Fruit fly (Drosophila melanogaster): ENCODE measurements around the gene Kots.

Gene Kots

DNA sequence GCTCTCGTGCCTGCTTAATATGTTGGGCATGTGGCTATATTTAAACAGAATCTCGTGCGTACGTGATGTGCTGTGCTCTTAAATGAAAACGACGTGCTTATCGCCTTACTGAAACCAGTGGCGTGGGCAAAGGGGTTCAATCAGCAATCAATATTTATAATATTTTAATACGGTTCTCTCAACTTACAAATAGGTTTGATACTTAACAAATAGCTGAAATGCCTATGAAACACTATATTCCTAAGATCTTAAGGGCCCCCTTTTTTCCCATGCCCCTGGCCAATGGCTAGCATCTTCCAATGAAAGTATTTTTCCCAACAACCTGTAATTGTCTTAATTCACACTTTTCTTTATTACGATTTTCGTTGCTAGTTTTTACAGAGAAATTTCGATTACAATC lies 48.3 kb downstream of the Kots start (continued):
- TF ChIP-seq Rfx (GFP tag; IDR thresholded peaks at IDR 0.05) (peak; percentile 90), CG8478 (optimal IDR thresholded peaks at IDR 0.05) (no peak), CG18764 (GFP tag; optimal IDR thresholded peaks at IDR 0.05) (peak; percentile 50), otp (GFP tag; IDR thresholded peaks at IDR 0.05) (peak; percentile 81; the same call in 2 of the 3 replicates), NfI (GFP tag; optimal IDR thresholded peaks at IDR 0.05) (peak; percentile 44), CG7357 (GFP tag; IDR thresholded peaks at IDR 0.05) (peak; percentile 47; the same call in 1 of the 3 replicates), HHEX (GFP tag; optimal IDR thresholded peaks at IDR 0.05) (peak; percentile 73), salm (tag; optimal IDR thresholded peaks at IDR 0.05) (peak; percentile 30), CG17612 (GFP tag; IDR thresholded peaks at IDR 0.05) (0 out of 2 replicates have a peak, but pooled peaks have one; percentile 22), CG9797 (GFP tag; optimal IDR thresholded peaks at IDR 0.05) (no peak), CG42726 (GFP tag; IDR thresholded peaks at IDR 0.05; ENCODE audit: partially characterized antibody) (no peak), gcm (GFP tag; optimal IDR thresholded peaks at IDR 0.05) (peak; percentile 44), CG3163 (GFP tag; optimal IDR thresholded peaks at IDR 0.05) (no peak), Lhr (GFP tag; optimal IDR thresholded peaks at IDR 0.05) (peak; percentile 29), CG17361 (GFP tag; IDR thresholded peaks at IDR 0.05) (peak; percentile 73), Hr78 (GFP tag; optimal IDR thresholded peaks at IDR 0.05) (no peak), CG1529 (GFP tag; optimal IDR thresholded peaks at IDR 0.05) (peak; percentile 60), Fer3 (tag; optimal IDR thresholded peaks at IDR 0.05) (peak; percentile 36), row (GFP tag; IDR thresholded peaks at IDR 0.05) (peak; percentile 76), CG31224 (GFP tag; IDR thresholded peaks at IDR 0.05) (peak; percentile 64), CG6765 (GFP tag; optimal IDR thresholded peaks at IDR 0.05) (no peak), bowl (GFP tag; IDR thresholded peaks at IDR 0.05) (no peak), Adf1 (GFP tag; IDR thresholded peaks at IDR 0.05) (no peak), CG17359 (tag; optimal IDR thresholded peaks at IDR 0.05) (peak; percentile 57), gt (GFP tag; IDR thresholded peaks at IDR 0.05) (peak; percentile 45; the same call in 1 of the 2 replicates), lbe (GFP tag; optimal IDR thresholded peaks at IDR 0.05) (peak; percentile 14), ssp (GFP tag; IDR thresholded peaks at IDR 0.05) (peak; percentile 61), croc (GFP tag; conservative IDR thresholded peaks at IDR 0.05) (peak; percentile 62; the same call in 2 of the 3 replicates), sug (tag; optimal IDR thresholded peaks at IDR 0.05) (peak; percentile 3), fd102C (GFP tag; optimal IDR thresholded peaks at IDR 0.05) (peak; percentile 46), CG11085 (GFP tag; IDR thresholded peaks at IDR 0.05) (0 out of 2 replicates have a peak, but pooled peaks have one; percentile 17), btn (GFP tag; optimal IDR thresholded peaks at IDR 0.05) (no peak), CG15269 (tag; optimal IDR thresholded peaks at IDR 0.05) (peak; percentile 66), CG8089 (GFP tag; optimal IDR thresholded peaks at IDR 0.05) (peak; percentile 38), odd (GFP tag; optimal IDR thresholded peaks at IDR 0.05) (peak; percentile 27), D (optimal IDR thresholded peaks at IDR 0.05) (no peak), D (GFP tag; optimal IDR thresholded peaks at IDR 0.05) (peak; percentile 63), CG9932 (GFP tag; IDR thresholded peaks at IDR 0.05) (peak; percentile 43; the same call in 1 of the 2 replicates), zfh1 (GFP tag; IDR thresholded peaks at IDR 0.05) (peak; percentile 89), ham (GFP tag; IDR thresholded peaks at IDR 0.05) (no peak), cwo (GFP tag; optimal IDR thresholded peaks at IDR 0.05) (peak; percentile 13), CG7271 (tag; optimal IDR thresholded peaks at IDR 0.05) (peak; percentile 23), CrebB (tag; optimal IDR thresholded peaks at IDR 0.05) (peak; percentile 13), TFAM (GFP tag; optimal IDR thresholded peaks at IDR 0.05) (no peak), CG1647 (GFP tag; optimal IDR thresholded peaks at IDR 0.05) (peak; percentile 29), CG16779 (GFP tag; IDR thresholded peaks at IDR 0.05) (no peak), CG34224 (GFP tag; IDR thresholded peaks at IDR 0.05; ENCODE audit: partially characterized antibody) (no peak), CG6791 (GFP tag; IDR thresholded peaks at IDR 0.05; ENCODE audit: partially characterized antibody) (no peak), toy (GFP tag; IDR thresholded peaks at IDR 0.05) (no peak), Side (GFP tag; optimal IDR thresholded peaks at IDR 0.05) (peak; percentile 18), fru (optimal IDR thresholded peaks at IDR 0.05) (no peak), Fer1 (GFP tag; optimal IDR thresholded peaks at IDR 0.05) (peak; percentile 27)
